Worm (Caenorhabditis elegans) whole organism, L2 larva: ENCODE data around the gene bath-36.

Experiments
- C34F6.9 ChIP-seq: fragments of 150-350 bp; optimal IDR thresholded peaks from 2 replicates; lab custom pipeline; 2014; ENCODE audit warnings: missing biosample characterization, missing genetic modification characterization
- F13H6.1 ChIP-seq: sonication (generic microtip); optimal IDR thresholded peaks from 2 replicates; lab custom pipeline; 2016; ENCODE audit warnings: missing genetic modification characterization, missing compliant biosample characterization
- R02D3.7 ChIP-seq: fragments of 150-350 bp; optimal IDR thresholded peaks from 2 replicates; lab custom pipeline; 2014; ENCODE audit warnings: missing biosample characterization, missing genetic modification characterization
- Y55F3AM.14 ChIP-seq: fragments of 200-800 bp; sonication (Bioruptor generic); optimal IDR thresholded peaks from 2 replicates; lab custom pipeline; 2018; ENCODE audit warnings: mild to moderate bottlenecking, missing genetic modification characterization, missing compliant biosample characterization
- ZK546.5 ChIP-seq: sonication (generic microtip); optimal IDR thresholded peaks from 2 replicates; lab custom pipeline; 2017; ENCODE audit warnings: missing biosample characterization, missing genetic modification characterization
- alr-1 ChIP-seq: fragments of 150-350 bp; optimal IDR thresholded peaks from 2 replicates; lab custom pipeline; 2014; ENCODE audit warnings: missing biosample characterization, missing genetic modification characterization
- aly-2 ChIP-seq: fragments of 150-350 bp; optimal IDR thresholded peaks from 2 replicates; lab custom pipeline; 2014; ENCODE audit warnings: missing biosample characterization, missing genetic modification characterization
- ama-1 ChIP-seq: fragments of 150-350 bp; optimal IDR thresholded peaks from 2 replicates; lab custom pipeline; 2018; ENCODE audit warnings: inconsistent platforms
- blmp-1 ChIP-seq: sonication (generic microtip); optimal IDR thresholded peaks from 2 replicates; lab custom pipeline; 2017; ENCODE audit warnings: missing genetic modification characterization, mild to moderate bottlenecking, missing compliant biosample characterization, antibody characterized with exemption, moderate library complexity; ENCODE audit not compliant: insufficient read depth
- ceh-16 ChIP-seq: fragments of 150-350 bp; optimal IDR thresholded peaks from 2 replicates; lab custom pipeline; 2014; ENCODE audit warnings: missing biosample characterization, missing genetic modification characterization
- ceh-82 ChIP-seq: fragments of 150-350 bp; optimal IDR thresholded peaks from 2 replicates; lab custom pipeline; 2014; ENCODE audit warnings: missing biosample characterization, missing genetic modification characterization
- crh-2 ChIP-seq: sonication (generic microtip); optimal IDR thresholded peaks from 2 replicates; lab custom pipeline; 2017; ENCODE audit warnings: missing biosample characterization, missing genetic modification characterization
- dmd-4 ChIP-seq: sonication (generic microtip); optimal IDR thresholded peaks from 2 replicates; lab custom pipeline; 2017; ENCODE audit warnings: missing biosample characterization, missing genetic modification characterization
- egl-27 ChIP-seq: sonication (generic microtip); optimal IDR thresholded peaks from 3 replicates; lab custom pipeline; 2017; ENCODE audit warnings: missing biosample characterization, missing genetic modification reagents, missing genetic modification characterization
- elt-1 ChIP-seq: fragments of 150-350 bp; optimal IDR thresholded peaks from 2 replicates; lab custom pipeline; 2014; ENCODE audit warnings: missing biosample characterization, missing genetic modification characterization
- elt-3 ChIP-seq: sonication (generic microtip); optimal IDR thresholded peaks from 2 replicates; lab custom pipeline; 2017; ENCODE audit warnings: missing biosample characterization, missing genetic modification characterization
- fos-1 ChIP-seq: fragments of 150-350 bp; optimal IDR thresholded peaks from 2 replicates; lab custom pipeline; 2014; ENCODE audit warnings: missing biosample characterization, missing genetic modification characterization
- gmeb-1 ChIP-seq: fragments of 150-350 bp; optimal IDR thresholded peaks from 2 replicates; lab custom pipeline; 2014; ENCODE audit warnings: missing biosample characterization, missing genetic modification characterization
- lin-11 ChIP-seq: fragments of 150-350 bp; sonication (generic microtip); optimal IDR thresholded peaks from 2 replicates; lab custom pipeline; 2014; ENCODE audit warnings: missing biosample characterization, missing genetic modification characterization, inconsistent platforms, mixed read lengths
- lin-13 ChIP-seq: fragments of 150-350 bp; optimal IDR thresholded peaks from 2 replicates; lab custom pipeline; 2014; ENCODE audit warnings: missing biosample characterization, missing genetic modification reagents, missing genetic modification characterization
- lin-39 ChIP-seq: fragments of 150-350 bp; optimal IDR thresholded peaks from 2 replicates; lab custom pipeline; 2014; ENCODE audit warnings: missing biosample characterization, missing genetic modification reagents, missing genetic modification characterization
- lsy-2 ChIP-seq, 2 experiments: fragments of 150-350 bp in 1 of 2; sonication (generic microtip) in 1 of 2; optimal IDR thresholded peaks; 2 replicates each; lab custom pipeline; 2014 to 2017; ENCODE audit warnings: missing biosample characterization in 2 of 2, missing genetic modification characterization in 2 of 2
- mab-5 ChIP-seq: fragments of 150-350 bp; optimal IDR thresholded peaks from 2 replicates; lab custom pipeline; 2014; ENCODE audit warnings: missing biosample characterization, missing genetic modification characterization
- mbf-1 ChIP-seq: sonication (generic microtip); optimal IDR thresholded peaks from 2 replicates; lab custom pipeline; 2017; ENCODE audit warnings: missing biosample characterization, missing genetic modification characterization
- mdl-1 ChIP-seq, 2 experiments: fragments of 150-350 bp in 1 of 2; sonication (generic microtip) in 1 of 2; optimal IDR thresholded peaks; 2 replicates each; lab custom pipeline; 2017; ENCODE audit warnings: missing biosample characterization in 2 of 2, missing genetic modification characterization in 2 of 2
- nhr-10 ChIP-seq: sonication (generic microtip); optimal IDR thresholded peaks from 2 replicates; lab custom pipeline; 2017; ENCODE audit warnings: missing biosample characterization, missing genetic modification characterization
- nhr-11 ChIP-seq: fragments of 150-350 bp; optimal IDR thresholded peaks from 2 replicates; lab custom pipeline; 2014; ENCODE audit warnings: missing biosample characterization, missing genetic modification characterization
- nhr-12 ChIP-seq: fragments of 150-350 bp; optimal IDR thresholded peaks from 2 replicates; lab custom pipeline; 2014; ENCODE audit warnings: missing biosample characterization, missing genetic modification characterization
- nhr-129 ChIP-seq: fragments of 150-350 bp; optimal IDR thresholded peaks from 2 replicates; lab custom pipeline; 2014; ENCODE audit warnings: missing biosample characterization, missing genetic modification characterization
- nhr-21 ChIP-seq: fragments of 150-350 bp; optimal IDR thresholded peaks from 2 replicates; lab custom pipeline; 2014; ENCODE audit warnings: missing biosample characterization, missing genetic modification characterization
- nhr-23 ChIP-seq: fragments of 150-350 bp; optimal IDR thresholded peaks from 2 replicates; lab custom pipeline; 2014; ENCODE audit warnings: missing biosample characterization, missing genetic modification reagents, missing genetic modification characterization
- nhr-237 ChIP-seq: fragments of 150-350 bp; optimal IDR thresholded peaks from 2 replicates; lab custom pipeline; 2014; ENCODE audit warnings: missing biosample characterization, missing genetic modification characterization
- nhr-25 ChIP-seq: fragments of 150-350 bp; sonication (generic microtip); optimal IDR thresholded peaks from 3 replicates; lab custom pipeline; 2014; ENCODE audit warnings: missing biosample characterization, missing genetic modification characterization
- nhr-6 ChIP-seq: fragments of 150-350 bp; optimal IDR thresholded peaks from 2 replicates; lab custom pipeline; 2014; ENCODE audit warnings: missing biosample characterization, missing genetic modification characterization
- nhr-77 ChIP-seq: fragments of 150-350 bp; optimal IDR thresholded peaks from 2 replicates; lab custom pipeline; 2014; ENCODE audit warnings: missing biosample characterization, missing genetic modification characterization
- peb-1 ChIP-seq: fragments of 150-350 bp; optimal IDR thresholded peaks from 2 replicates; lab custom pipeline; 2014; ENCODE audit warnings: missing biosample characterization, missing genetic modification characterization
- sem-4 ChIP-seq: fragments of 150-350 bp; optimal IDR thresholded peaks from 2 replicates; lab custom pipeline; 2014; ENCODE audit warnings: missing biosample characterization, missing genetic modification reagents, missing genetic modification characterization
- skn-1 ChIP-seq: sonication (generic microtip); optimal IDR thresholded peaks from 2 replicates; lab custom pipeline; 2017; ENCODE audit warnings: missing biosample characterization, missing genetic modification characterization
- sma-3 ChIP-seq: sonication (generic microtip); optimal IDR thresholded peaks from 2 replicates; lab custom pipeline; 2016; ENCODE audit warnings: missing genetic modification reagents, missing genetic modification characterization, missing compliant biosample characterization
- sma-9 ChIP-seq, 2 experiments: fragments of 150-350 bp in 1 of 2; sonication (generic microtip) in 1 of 2; optimal IDR thresholded peaks; 2 replicates each; lab custom pipeline; 2014 to 2016; ENCODE audit warnings: missing genetic modification characterization in 2 of 2, mild to moderate bottlenecking in 1 of 2, missing biosample characterization in 1 of 2, missing compliant biosample characterization in 1 of 2, missing genetic modification reagents in 1 of 2, moderate library complexity in 1 of 2
- snpc-4 ChIP-seq: fragments of 150-350 bp; optimal IDR thresholded peaks from 2 replicates; lab custom pipeline; 2014; ENCODE audit warnings: missing biosample characterization, missing genetic modification characterization
- unc-39 ChIP-seq: fragments of 150-350 bp; optimal IDR thresholded peaks from 2 replicates; lab custom pipeline; 2014; ENCODE audit warnings: missing biosample characterization, missing genetic modification characterization
- unc-55 ChIP-seq: fragments of 150-350 bp; sonication (generic microtip); optimal IDR thresholded peaks from 3 replicates; lab custom pipeline; 2014; ENCODE audit warnings: missing biosample characterization, missing genetic modification reagents, missing genetic modification characterization
- unc-62 ChIP-seq: fragments of 150-350 bp; optimal IDR thresholded peaks from 2 replicates; lab custom pipeline; 2014; ENCODE audit warnings: missing biosample characterization, missing genetic modification reagents, missing genetic modification characterization
- zag-1 ChIP-seq: fragments of 150-350 bp; optimal IDR thresholded peaks from 2 replicates; lab custom pipeline; 2014; ENCODE audit warnings: missing biosample characterization, missing genetic modification characterization
- ztf-1 ChIP-seq: fragments of 200-800 bp; sonication (Bioruptor generic); conservative IDR thresholded peaks from 2 replicates; pipeline ENCODE4 v1.3.6; 2022; ENCODE audit warnings: missing genetic modification characterization, missing compliant biosample characterization
- ztf-11 ChIP-seq: sonication (generic microtip); optimal IDR thresholded peaks from 2 replicates; lab custom pipeline; 2017; ENCODE audit warnings: missing biosample characterization, missing genetic modification characterization
- ztf-4 ChIP-seq: fragments of 150-350 bp; optimal IDR thresholded peaks from 2 replicates; lab custom pipeline; 2014; ENCODE audit warnings: missing biosample characterization, missing genetic modification characterization

The bath-36 gene

ce11 chrV:15189567-15189966 lies 1.9 kb downstream of the bath-36 start, which contains the start of gene cyn-3 (continued):
- TF ChIP-seq lin-11 (peak; percentile 91), zag-1 (tag; lab: Kevin White, UChicago) (peak; percentile 46), C34F6.9 (peak; percentile 93), nhr-25 (tag; lab: Kevin White, UChicago) (peak; percentile 93), ceh-82 (peak; percentile 38), nhr-21 (tag; lab: Kevin White, UChicago) (peak; percentile 85), snpc-4 (tag; lab: Kevin White, UChicago) (peak; percentile 87), ztf-4 (tag; lab: Kevin White, UChicago) (peak; percentile 73), sma-9 (GFP tag; optimal IDR thresholded peaks at IDR 0.05; lab: Kevin White, UChicago) (peak; percentile 90), sma-9 (tag; optimal IDR thresholded peaks at IDR 0.05; lab: Kevin White, UChicago) (no peak), crh-2 (tag; lab: Kevin White, UChicago) (peak; percentile 96), nhr-11 (tag; lab: Kevin White, UChicago) (no peak), lsy-2 (tag; optimal IDR thresholded peaks at IDR 0.05; lab: Kevin White, UChicago) (peak; percentile 82 to 93)

- TF ChIP-seq peb-1 (tag; lab: Kevin White, UChicago) (no peak), ama-1 (peak; percentile 89), mdl-1 (tag; optimal IDR thresholded peaks at IDR 0.05; lab: Kevin White, UChicago) (no peak), nhr-77 (no peak), C34F6.9 (peak; percentile 62), crh-2 (tag; lab: Kevin White, UChicago) (peak; percentile 82), elt-1 (tag; lab: Kevin White, UChicago) (no peak), sem-4 (tag; lab: Kevin White, UChicago) (peak; percentile 75), nhr-21 (tag; lab: Kevin White, UChicago) (peak; percentile 81), sma-3 (peak; percentile 80), lsy-2 (tag; optimal IDR thresholded peaks at IDR 0.05; lab: Kevin White, UChicago) (peak; percentile 25 to 63), unc-39 (tag; lab: Kevin White, UChicago) (no peak), ztf-1 (GFP tag; lab: Robert Waterston, UW) (no peak), sma-9 (GFP tag; optimal IDR thresholded peaks at IDR 0.05; lab: Kevin White, UChicago) (peak; percentile 83), sma-9 (tag; optimal IDR thresholded peaks at IDR 0.05; lab: Kevin White, UChicago) (no peak), ceh-82 (no peak), Y55F3AM.14 (peak; percentile 77), snpc-4 (tag; lab: Kevin White, UChicago) (peak; percentile 55), ztf-4 (tag; lab: Kevin White, UChicago) (peak; percentile 70), nhr-129 (peak; percentile 88), nhr-237 (tag; lab: Kevin White, UChicago) (no peak), nhr-12 (tag; lab: Kevin White, UChicago) (no peak), blmp-1 (tag; lab: Kevin White, UChicago) (peak; percentile 32), nhr-10 (tag; lab: Kevin White, UChicago) (no peak), nhr-6 (no peak), nhr-25 (tag; lab: Kevin White, UChicago) (no peak), ceh-16 (tag; lab: Kevin White, UChicago) (peak; percentile 33), nhr-11 (tag; lab: Kevin White, UChicago) (no peak), ztf-11 (tag; lab: Kevin White, UChicago) (no peak), fos-1 (tag; lab: Kevin White, UChicago) (peak; percentile 67), R02D3.7 (tag; lab: Kevin White, UChicago) (no peak), aly-2 (no peak), alr-1 (no peak), mbf-1 (no peak), skn-1 (tag; lab: Kevin White, UChicago) (no peak), gmeb-1 (tag; lab: Kevin White, UChicago) (peak; percentile 76), unc-55 (GFP tag; lab: Kevin White, UChicago) (peak; percentile 73), F13H6.1 (tag; lab: Kevin White, UChicago) (peak; percentile 69), elt-3 (tag; lab: Kevin White, UChicago) (no peak), lin-39 (tag; lab: Kevin White, UChicago) (no peak), egl-27 (peak; percentile 56), unc-62 (GFP tag; lab: Kevin White, UChicago) (no peak), zag-1 (tag; lab: Kevin White, UChicago) (no peak), nhr-23 (tag; lab: Kevin White, UChicago) (no peak), lin-11 (peak; percentile 66), lin-13 (GFP tag; lab: Kevin White, UChicago) (peak; percentile 76), ZK546.5 (tag; lab: Kevin White, UChicago) (no peak), dmd-4 (no peak), mab-5 (tag; lab: Kevin White, UChicago) (peak; percentile 2)
These were observed 3.2 kb downstream of the bath-36 start, which contains the start of gene Y75B12B.11 for ce11 chrV:15190903-15191302. Gene Y75B12B.11, plus strand, starts transcription at chrV:15191296.
